Worm (Caenorhabditis elegans): ENCODE results near the gene bar-1.

ce11 chrX:7176817-7177216 is 6.4 kb upstream of the bar-1 start:
- TF ChIP-seq ceh-100 (GFP tag; IDR thresholded peaks at IDR 0.05): no peak
- TF ChIP-seq ztf-22 (GFP tag; optimal IDR thresholded peaks at IDR 0.05): no peak
- TF ChIP-seq B0336.3 (GFP tag; IDR thresholded peaks at IDR 0.05): no peak
- TF ChIP-seq dpff-1 (tag; optimal IDR thresholded peaks at IDR 0.05): no peak
- no peak for TF ChIP-seq let-526 (GFP tag; IDR thresholded peaks at IDR 0.05)
- no peak for TF ChIP-seq T26A5.8 (tag; optimal IDR thresholded peaks at IDR 0.05)

Data from whole organism, young adult.